Worm (Caenorhabditis elegans) whole organism, late embryonic: ENCODE results near the gene ttr-59.
"Not testable (repeated sequence)": the region's sequence is repeated elsewhere in the genome, so short reads cannot be mapped to it uniquely, and the experiment has no call there.

Experiments used
- F13H6.1 ChIP-seq: sonication (generic microtip); optimal IDR thresholded peaks from 2 replicates; lab custom pipeline; 2016; ENCODE audit warnings: missing genetic modification characterization, missing compliant biosample characterization
- ahr-1 ChIP-seq: sonication (generic microtip); optimal IDR thresholded peaks from 2 replicates; lab custom pipeline; 2016; ENCODE audit warnings: missing genetic modification characterization, missing compliant biosample characterization
- ama-1 ChIP-seq: fragments of 150-350 bp; optimal IDR thresholded peaks from 2 replicates; lab custom pipeline; 2014
- ceh-19 ChIP-seq: fragments of 200-800 bp; sonication (Bioruptor generic); optimal IDR thresholded peaks from 2 replicates; lab custom pipeline; 2018; ENCODE audit warnings: mild to moderate bottlenecking, missing genetic modification characterization, missing compliant biosample characterization
- ceh-2 ChIP-seq: sonication (generic microtip); optimal IDR thresholded peaks from 2 replicates; lab custom pipeline; 2016; ENCODE audit warnings: missing genotype, missing genetic modification characterization, missing compliant biosample characterization
- ceh-22 ChIP-seq: sonication (generic microtip); optimal IDR thresholded peaks from 2 replicates; lab custom pipeline; 2017; ENCODE audit warnings: missing biosample characterization, missing genetic modification characterization
- ceh-24 ChIP-seq: sonication (generic microtip); optimal IDR thresholded peaks from 2 replicates; lab custom pipeline; 2016; ENCODE audit warnings: mild to moderate bottlenecking, missing genetic modification characterization, missing compliant biosample characterization
- ceh-31 ChIP-seq: sonication (generic microtip); optimal IDR thresholded peaks from 2 replicates; lab custom pipeline; 2016; ENCODE audit warnings: missing genetic modification characterization, missing compliant biosample characterization
- ceh-34 ChIP-seq: sonication (generic microtip); optimal IDR thresholded peaks from 2 replicates; lab custom pipeline; 2016; ENCODE audit warnings: mild to moderate bottlenecking, missing genetic modification characterization, missing compliant biosample characterization
- ceh-6 ChIP-seq: fragments of 200-800 bp; sonication (Bioruptor generic); optimal IDR thresholded peaks from 2 replicates; lab custom pipeline; 2018; ENCODE audit warnings: mild to moderate bottlenecking, missing genetic modification characterization, missing compliant biosample characterization
- ceh-9 ChIP-seq: sonication (generic microtip); optimal IDR thresholded peaks from 2 replicates; lab custom pipeline; 2016; ENCODE audit warnings: mild to moderate bottlenecking, missing genetic modification characterization, inconsistent platforms, missing compliant biosample characterization
- dmd-4 ChIP-seq: sonication (generic microtip); optimal IDR thresholded peaks from 2 replicates; lab custom pipeline; 2016; ENCODE audit warnings: borderline replicate concordance, missing genetic modification characterization, missing compliant biosample characterization
- dve-1 ChIP-seq: sonication (generic microtip); optimal IDR thresholded peaks from 2 replicates; lab custom pipeline; 2017; ENCODE audit warnings: antibody characterized with exemption, mild to moderate bottlenecking, missing genetic modification characterization, missing compliant biosample characterization
- eyg-1 ChIP-seq: sonication (generic microtip); optimal IDR thresholded peaks from 2 replicates; lab custom pipeline; 2016; ENCODE audit warnings: missing genotype, missing genetic modification characterization, missing compliant biosample characterization
- fax-1 ChIP-seq: sonication (generic microtip); optimal IDR thresholded peaks from 2 replicates; lab custom pipeline; 2016; ENCODE audit warnings: missing genotype, missing genetic modification characterization, missing compliant biosample characterization
- fkh-6 ChIP-seq: sonication (generic microtip); optimal IDR thresholded peaks from 2 replicates; lab custom pipeline; 2016; ENCODE audit warnings: missing genetic modification characterization, missing compliant biosample characterization
- hlh-6 ChIP-seq: sonication (generic microtip); optimal IDR thresholded peaks from 2 replicates; lab custom pipeline; 2016; ENCODE audit warnings: missing genotype, missing genetic modification characterization, missing compliant biosample characterization
- nhr-11 ChIP-seq: fragments of 150-350 bp; optimal IDR thresholded peaks from 2 replicates; lab custom pipeline; 2014; ENCODE audit warnings: missing biosample characterization, missing genetic modification characterization
- nhr-232 ChIP-seq: sonication (generic microtip); optimal IDR thresholded peaks from 2 replicates; lab custom pipeline; 2016; ENCODE audit warnings: missing genetic modification characterization, missing compliant biosample characterization
- pag-3 ChIP-seq: sonication (generic microtip); optimal IDR thresholded peaks from 2 replicates; lab custom pipeline; 2016; ENCODE audit warnings: missing compliant biosample characterization, missing genetic modification characterization, borderline replicate concordance
- pat-9 ChIP-seq: fragments of 200-800 bp; sonication (Bioruptor generic); optimal IDR thresholded peaks from 2 replicates; lab custom pipeline; 2018; ENCODE audit warnings: mild to moderate bottlenecking, missing genetic modification characterization, moderate library complexity, missing compliant biosample characterization
- pha-2 ChIP-seq: sonication (generic microtip); optimal IDR thresholded peaks from 2 replicates; lab custom pipeline; 2017; ENCODE audit warnings: mild to moderate bottlenecking, missing genetic modification characterization, missing compliant biosample characterization
- sox-2 ChIP-seq: fragments of 200-800 bp; sonication (Bioruptor generic); IDR thresholded peaks from 2 replicates; pipeline ENCODE4 v1.3.6; 2022; ENCODE audit warnings: missing genetic modification reagents, missing genetic modification characterization, missing compliant biosample characterization
- tbx-2 ChIP-seq: sonication (generic microtip); optimal IDR thresholded peaks from 2 replicates; lab custom pipeline; 2016; ENCODE audit warnings: missing genetic modification characterization, missing compliant biosample characterization
- tbx-7 ChIP-seq: sonication (generic microtip); optimal IDR thresholded peaks from 2 replicates; lab custom pipeline; 2016; ENCODE audit warnings: missing genotype, missing genetic modification characterization, missing compliant biosample characterization
- ttx-3 ChIP-seq: sonication (generic microtip); optimal IDR thresholded peaks from 2 replicates; lab custom pipeline; 2016; ENCODE audit warnings: missing genetic modification reagents, missing genetic modification characterization, missing compliant biosample characterization
- unc-3 ChIP-seq, 2 experiments: fragments of 200-800 bp in 1 of 2; sonication (Bioruptor generic) in 1 of 2; sonication (generic microtip) in 1 of 2; conservative IDR thresholded peaks in 1 of 2; optimal IDR thresholded peaks in 1 of 2; 2 replicates each; pipeline versions ENCODE4 v1.3.6 to Lab custom; 2016 to 2022; ENCODE audit warnings: missing compliant biosample characterization in 2 of 2, missing genetic modification characterization in 2 of 2, missing genetic modification reagents in 1 of 2
- unc-42 ChIP-seq: sonication (generic microtip); optimal IDR thresholded peaks from 2 replicates; lab custom pipeline; 2016; ENCODE audit warnings: missing genotype, missing genetic modification characterization, missing compliant biosample characterization
- unc-86 ChIP-seq: sonication (generic microtip); optimal IDR thresholded peaks from 2 replicates; lab custom pipeline; 2016; ENCODE audit warnings: missing genetic modification characterization, missing compliant biosample characterization

Gene ttr-59

DNA sequence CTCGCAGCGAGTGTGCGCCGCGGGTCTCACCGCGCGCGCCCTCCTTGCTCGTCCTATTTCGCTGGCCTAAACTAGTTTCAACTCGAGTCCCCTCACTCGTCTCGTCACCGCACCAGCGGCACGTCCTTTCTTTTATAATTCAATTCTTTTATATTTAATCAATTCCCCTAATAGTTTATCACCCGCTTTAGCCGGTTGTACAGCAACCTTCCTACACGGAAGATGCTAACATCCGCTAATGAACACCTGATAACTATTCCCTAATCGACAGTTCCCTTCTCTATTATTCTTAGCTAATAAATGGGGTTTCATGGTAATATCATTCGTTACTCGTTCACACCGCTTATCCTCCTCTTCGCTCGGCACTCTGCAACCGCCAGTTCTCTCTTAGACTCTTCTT is 35.6 kb downstream of the ttr-59 start, which contains the start of gene C56G3.2:
Gene C56G3.2 (plus strand): TSS at position 301 of the 400 bp plus-strand sequence.
- not testable (repeated sequence) for TF ChIP-seq ama-1 (lab: Kevin White, UChicago); unc-3 (GFP tag; conservative IDR thresholded peaks at IDR 0.05; lab: Robert Waterston, UW); unc-3 (tag; optimal IDR thresholded peaks at IDR 0.05; lab: Kevin White, UChicago); tbx-2 (tag; lab: Kevin White, UChicago)

DNA sequence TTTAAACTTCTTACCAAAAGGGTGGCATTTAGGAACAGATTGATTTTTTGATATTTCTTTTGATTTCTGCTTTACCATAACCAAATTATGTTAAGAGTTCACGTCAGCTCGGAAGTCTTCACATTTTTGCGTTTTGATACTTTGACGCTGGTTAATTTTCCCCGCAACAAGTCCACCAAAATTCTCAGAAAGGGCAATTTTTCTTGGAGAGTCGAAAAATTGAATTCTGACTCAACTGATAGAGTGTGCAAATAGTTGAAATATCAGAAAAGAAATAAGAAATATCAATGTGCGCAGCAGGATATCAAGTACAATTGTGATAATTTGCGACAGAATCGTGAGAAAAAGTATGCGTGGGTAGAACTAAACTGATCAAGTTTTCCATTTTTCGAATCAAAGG is 40.2 kb downstream of the ttr-59 start:
- TF ChIP-seq F13H6.1 (tag; lab: Kevin White, UChicago) (no peak), sox-2 (GFP tag; lab: Robert Waterston, UW) (no peak), ceh-9 (tag; lab: Kevin White, UChicago) (no peak), nhr-11 (tag; lab: Kevin White, UChicago) (no peak), eyg-1 (tag; lab: Kevin White, UChicago) (no peak), ceh-22 (no peak), ttx-3 (tag; lab: Kevin White, UChicago) (no peak), ceh-34 (no peak), fkh-6 (no peak), pha-2 (no peak), ahr-1 (tag; lab: Kevin White, UChicago) (no peak), hlh-6 (tag; lab: Kevin White, UChicago) (no peak), pat-9 (tag; lab: Kevin White, UChicago) (no peak)

DNA sequence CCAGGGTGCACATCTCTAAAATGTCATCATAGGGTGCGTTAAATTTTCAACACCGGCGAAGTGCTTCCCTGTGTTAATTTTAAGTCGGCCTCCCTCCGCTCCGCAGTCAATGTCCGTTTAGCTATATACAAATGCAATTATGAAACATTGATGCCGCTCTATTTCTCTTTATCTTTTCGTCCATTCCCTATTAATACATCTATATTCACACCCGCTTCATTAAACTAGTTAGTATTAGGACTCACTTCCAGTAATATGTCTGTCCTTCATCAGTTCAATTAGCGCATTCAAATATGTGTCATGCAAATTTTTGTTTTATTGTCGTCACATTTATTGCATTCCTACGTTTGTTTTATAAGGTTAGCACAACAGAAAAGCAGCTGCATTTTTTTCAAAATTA is 42.3 kb downstream of the ttr-59 start:
- no peak for TF ChIP-seq ceh-6
- TF ChIP-seq unc-42 (tag; lab: Kevin White, UChicago) = peak; percentile 68
- no peak for TF ChIP-seq pag-3 (tag; lab: Kevin White, UChicago)
- TF ChIP-seq unc-86 = no peak
- no peak for TF ChIP-seq ceh-24 (tag; lab: Kevin White, UChicago)

- no peak for TF ChIP-seq ttx-3 (tag; lab: Kevin White, UChicago)
- TF ChIP-seq nhr-232 (tag; lab: Kevin White, UChicago) = no peak
- peak; percentile 5 for TF ChIP-seq unc-42 (tag; lab: Kevin White, UChicago)
These were observed 47.3 kb downstream of the ttr-59 start, which contains the start of gene npr-8 for ce11 chrX:7376941-7377340. TSS of gene npr-8 (plus strand) at chrX:7377302.

DNA sequence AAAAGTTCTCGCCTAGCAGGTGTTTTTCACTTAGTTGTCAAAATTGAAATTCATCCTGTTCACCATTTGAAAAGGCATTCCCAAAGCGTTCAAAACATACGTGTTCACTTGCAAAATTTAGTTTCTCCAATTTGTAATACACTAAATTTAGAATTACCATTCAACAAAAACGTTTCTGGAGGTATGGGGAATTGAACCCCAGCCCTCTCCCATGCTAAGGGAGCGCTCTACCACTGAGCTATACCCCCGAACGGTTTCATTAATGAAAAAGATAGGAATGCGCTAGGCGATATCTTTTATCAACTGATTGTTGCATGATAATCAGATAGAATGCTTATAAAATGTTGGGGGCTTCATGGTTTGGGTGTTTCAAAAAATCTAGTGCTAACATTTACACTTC is 49.0 kb downstream of the ttr-59 start:
- no peak for TF ChIP-seq tbx-7 (tag; lab: Kevin White, UChicago)
- TF ChIP-seq dve-1 (tag; lab: Kevin White, UChicago) = no peak
- TF ChIP-seq ceh-34 = no peak
- TF ChIP-seq fax-1 (tag; lab: Kevin White, UChicago) = no peak
- no peak for TF ChIP-seq dmd-4 (tag; lab: Kevin White, UChicago)
- TF ChIP-seq ceh-2 (tag; lab: Kevin White, UChicago) = no peak
- no peak for TF ChIP-seq ceh-19
- TF ChIP-seq ceh-31 (tag; lab: Kevin White, UChicago) = no peak
- TF ChIP-seq, all 69 proteins: peak for 0
